Worm (Caenorhabditis elegans) whole organism, L4 larva: Measurements from ENCODE around the gene ZK662.2.

Experiments used
- F10B5.3 ChIP-seq: sonication (generic microtip); optimal IDR thresholded peaks from 2 replicates; lab custom pipeline; 2016; ENCODE audit warnings: mild to moderate bottlenecking, missing genetic modification characterization, missing compliant biosample characterization
- F44E2.7 ChIP-seq: fragments of 200-800 bp; sonication (Bioruptor generic); IDR thresholded peaks from 2 replicates; pipeline ENCODE4 v2.1.2; 2022; ENCODE audit warnings: missing genetic modification characterization, missing compliant biosample characterization
- F49E8.2 ChIP-seq: sonication (generic microtip); optimal IDR thresholded peaks from 2 replicates; lab custom pipeline; 2016; ENCODE audit warnings: missing compliant biosample characterization, mild to moderate bottlenecking, missing genetic modification characterization, borderline replicate concordance
- R02D3.7 ChIP-seq: fragments of 150-350 bp; sonication (generic microtip); optimal IDR thresholded peaks from 3 replicates; lab custom pipeline; 2014; ENCODE audit warnings: missing biosample characterization, missing genetic modification characterization
- T20F7.1 ChIP-seq: fragments of 200-800 bp; sonication (Bioruptor generic); optimal IDR thresholded peaks from 2 replicates; lab custom pipeline; 2018; ENCODE audit warnings: mild to moderate bottlenecking, missing genetic modification characterization, missing compliant biosample characterization
- aha-1 ChIP-seq: fragments of 150-350 bp; peaks from one replicate; lab custom pipeline; 2014; ENCODE audit warnings: missing biosample characterization, missing genetic modification characterization
- ceh-44 ChIP-seq: fragments of 200-800 bp; sonication (Bioruptor generic); IDR thresholded peaks from 2 replicates; pipeline ENCODE4 v1.3.6; 2022; ENCODE audit warnings: missing genetic modification reagents, missing genetic modification characterization, missing compliant biosample characterization
- daf-16 ChIP-seq, 3 experiments: sonication (generic microtip); optimal IDR thresholded peaks; 2 replicates each; lab custom pipeline; 2016 to 2017; ENCODE audit warnings: missing genetic modification characterization in 3 of 3, missing genetic modification reagents in 3 of 3, mild to moderate bottlenecking in 2 of 3, missing compliant biosample characterization in 2 of 3, missing biosample characterization in 1 of 3, moderate library complexity in 1 of 3
- dpl-1 ChIP-seq: fragments of 150-350 bp; optimal IDR thresholded peaks from 2 replicates; lab custom pipeline; 2014; ENCODE audit warnings: missing biosample characterization, missing genetic modification reagents, missing genetic modification characterization
- duxl-1 ChIP-seq: sonication (generic microtip); optimal IDR thresholded peaks from 2 replicates; lab custom pipeline; 2016; ENCODE audit warnings: mild to moderate bottlenecking, missing genetic modification characterization, moderate library complexity, missing compliant biosample characterization; ENCODE audit not compliant: poor library complexity
- dve-1 ChIP-seq: sonication (generic microtip); optimal IDR thresholded peaks from 2 replicates; lab custom pipeline; 2017; ENCODE audit warnings: antibody characterized with exemption, mild to moderate bottlenecking, missing genetic modification characterization, missing compliant biosample characterization; ENCODE audit not compliant: insufficient read depth
- hlh-11 ChIP-seq: fragments of 200-800 bp; sonication (Bioruptor generic); optimal IDR thresholded peaks from 2 replicates; lab custom pipeline; 2018; ENCODE audit warnings: mild to moderate bottlenecking, missing genetic modification characterization, missing compliant biosample characterization
- hlh-30 ChIP-seq: sonication (generic microtip); optimal IDR thresholded peaks from 2 replicates; lab custom pipeline; 2017; ENCODE audit warnings: antibody characterized with exemption, mild to moderate bottlenecking, missing genetic modification characterization, missing compliant biosample characterization; ENCODE audit not compliant: insufficient read depth
- hmg-1.1 ChIP-seq: fragments of 200-800 bp; sonication (Bioruptor generic); IDR thresholded peaks from 2 replicates; pipeline ENCODE4 v1.3.6; 2022; ENCODE audit warnings: missing genetic modification reagents, missing genetic modification characterization, missing compliant biosample characterization
- jun-1 ChIP-seq: fragments of 150-350 bp; optimal IDR thresholded peaks from 2 replicates; lab custom pipeline; 2014; ENCODE audit warnings: missing biosample characterization, missing genetic modification reagents, missing genetic modification characterization
- lim-7 ChIP-seq: fragments of 200-800 bp; sonication (Bioruptor generic); IDR thresholded peaks from 2 replicates; pipeline ENCODE4 v1.3.6; 2022; ENCODE audit warnings: missing genetic modification characterization, missing compliant biosample characterization
- lin-13 ChIP-seq: fragments of 150-350 bp; optimal IDR thresholded peaks from 2 replicates; lab custom pipeline; 2014; ENCODE audit warnings: missing biosample characterization, missing genetic modification reagents, missing genetic modification characterization
- lin-15B ChIP-seq: fragments of 150-350 bp; sonication (generic microtip); optimal IDR thresholded peaks from 3 replicates; lab custom pipeline; 2014; ENCODE audit warnings: missing biosample characterization, missing genetic modification characterization
- lin-39 ChIP-seq: fragments of 150-350 bp; optimal IDR thresholded peaks from 2 replicates; lab custom pipeline; 2014; ENCODE audit warnings: missing biosample characterization, missing genetic modification reagents, missing genetic modification characterization
- madf-5 ChIP-seq, 2 experiments: fragments of 200-800 bp; sonication (Bioruptor generic); IDR thresholded peaks; 2 replicates each; pipeline ENCODE4 v1.3.6; 2022; ENCODE audit warnings: missing compliant biosample characterization in 2 of 2, missing genetic modification characterization in 2 of 2
- madf-9 ChIP-seq: fragments of 200-800 bp; sonication (Bioruptor generic); conservative IDR thresholded peaks from 2 replicates; pipeline ENCODE4 v1.3.6; 2022; ENCODE audit warnings: missing genetic modification reagents, missing genetic modification characterization, missing compliant biosample characterization
- mdl-1 ChIP-seq, 2 experiments: fragments of 150-350 bp in 1 of 2; sonication (generic microtip) in 1 of 2; optimal IDR thresholded peaks; 2 replicates each; lab custom pipeline; 2014 to 2017; ENCODE audit warnings: missing biosample characterization in 2 of 2, missing genetic modification characterization in 2 of 2
- mes-2 ChIP-seq: sonication (generic microtip); optimal IDR thresholded peaks from 2 replicates; lab custom pipeline; 2016; ENCODE audit warnings: missing genotype, mild to moderate bottlenecking, missing genetic modification characterization, missing compliant biosample characterization; ENCODE audit not compliant: poor library complexity, severe bottlenecking
- mxl-3 ChIP-seq: fragments of 200-800 bp; sonication (Bioruptor generic); optimal IDR thresholded peaks from 2 replicates; lab custom pipeline; 2018; ENCODE audit warnings: mild to moderate bottlenecking, missing genetic modification characterization, missing compliant biosample characterization
- nhr-102 ChIP-seq: sonication (generic microtip); optimal IDR thresholded peaks from 2 replicates; lab custom pipeline; 2016; ENCODE audit warnings: mild to moderate bottlenecking, missing genetic modification characterization, moderate library complexity, missing compliant biosample characterization
- nhr-25 ChIP-seq: sonication (generic microtip); optimal IDR thresholded peaks from 2 replicates; lab custom pipeline; 2017; ENCODE audit warnings: missing genetic modification characterization, mild to moderate bottlenecking, missing compliant biosample characterization, antibody characterized with exemption, moderate library complexity, borderline replicate concordance; ENCODE audit not compliant: insufficient read depth
- nhr-28 ChIP-seq: fragments of 150-350 bp; optimal IDR thresholded peaks from 2 replicates; lab custom pipeline; 2014; ENCODE audit warnings: missing biosample characterization, missing genetic modification characterization
- nhr-41 ChIP-seq: fragments of 200-800 bp; sonication (Bioruptor generic); IDR thresholded peaks from 2 replicates; pipeline ENCODE4 v1.3.6; 2022; ENCODE audit warnings: missing genetic modification reagents, missing genetic modification characterization, missing compliant biosample characterization
- nhr-48 ChIP-seq: sonication (generic microtip); optimal IDR thresholded peaks from 2 replicates; lab custom pipeline; 2016; ENCODE audit warnings: mild to moderate bottlenecking, missing genetic modification characterization, missing compliant biosample characterization
- pha-4 ChIP-seq, 2 experiments: fragments of 150-350 bp in 1 of 2; fragments of 200-800 bp in 1 of 2; sonication (Bioruptor generic) in 1 of 2; IDR thresholded peaks in 1 of 2; optimal IDR thresholded peaks in 1 of 2; 2 replicates each; pipeline versions ENCODE4 v1.3.6 to Lab custom; 2014 to 2022; ENCODE audit warnings: missing genetic modification characterization in 2 of 2, missing genetic modification reagents in 2 of 2, missing biosample characterization in 1 of 2, missing compliant biosample characterization in 1 of 2
- rbr-2 ChIP-seq: sonication (generic microtip); optimal IDR thresholded peaks from 2 replicates; lab custom pipeline; 2016; ENCODE audit warnings: missing genotype, missing genetic modification characterization, missing compliant biosample characterization
- snpc-4 ChIP-seq: fragments of 150-350 bp; optimal IDR thresholded peaks from 2 replicates; lab custom pipeline; 2014; ENCODE audit warnings: missing biosample characterization, missing genetic modification characterization
- unc-62 ChIP-seq, 3 experiments: fragments of 150-350 bp in 1 of 3; sonication (generic microtip); optimal IDR thresholded peaks in 2 of 3; peaks in 1 of 3; 1 replicate in 1 of 3; 2 replicates in 2 of 3; lab custom pipeline; 2014 to 2017; ENCODE audit warnings: missing biosample characterization in 3 of 3, missing genetic modification characterization in 3 of 3, missing genetic modification reagents in 3 of 3, missing genotype in 1 of 3

The ZK662.2 gene

ce11 chrX:15718325-15718724 lies 21.8 kb downstream of the ZK662.2 start, which contains the start of gene ZK662.6:
TSS of gene ZK662.6 (plus strand) at chrX:15718625.
- no peak for TF ChIP-seq lim-7
- TF ChIP-seq snpc-4 (tag; lab: Kevin White, UChicago) = no peak
- no peak for TF ChIP-seq F10B5.3 (tag; lab: Kevin White, UChicago)
- TF ChIP-seq dpl-1 (GFP tag; lab: Kevin White, UChicago) = no peak
- TF ChIP-seq unc-62 (GFP tag; optimal IDR thresholded peaks at IDR 0.05 in 1 of 2; lab: Kevin White, UChicago) = peak in 1 of 2 experiments; percentile 47
- no peak for TF ChIP-seq unc-62 (tag; optimal IDR thresholded peaks at IDR 0.05; lab: Kevin White, UChicago)
- no peak for TF ChIP-seq mes-2

ce11 chrX:15721346-15721745 lies 24.8 kb downstream of the ZK662.2 start, which contains the start of gene ZK662.5:
TSS of gene ZK662.5 (plus strand) at chrX:15721646.
- TF ChIP-seq rbr-2 (tag; lab: Kevin White, UChicago) (no peak), pha-4 (GFP tag; IDR thresholded peaks at IDR 0.05; lab: Robert Waterston, UW) (no peak), pha-4 (tag; optimal IDR thresholded peaks at IDR 0.05; lab: Kevin White, UChicago) (no peak), nhr-102 (no peak), madf-5 (GFP tag; IDR thresholded peaks at IDR 0.05; lab: Robert Waterston, UW) (no peak), nhr-25 (tag; lab: Kevin White, UChicago) (no peak), F49E8.2 (tag; lab: Kevin White, UChicago) (no peak), R02D3.7 (tag; lab: Kevin White, UChicago) (no peak)
- TF ChIP-seq, all 104 proteins: peak for 0

- TF ChIP-seq daf-16 (GFP tag; optimal IDR thresholded peaks at IDR 0.05; lab: Kevin White, UChicago) (no peak), daf-16 (tag; optimal IDR thresholded peaks at IDR 0.05; lab: Kevin White, UChicago) (peak; percentile 56), snpc-4 (tag; lab: Kevin White, UChicago) (no peak), lin-39 (tag; lab: Kevin White, UChicago) (no peak), nhr-41 (no peak), F44E2.7 (GFP tag; lab: Robert Waterston, UW) (no peak), T20F7.1 (GFP tag; lab: Kevin White, UChicago) (no peak), hlh-11 (tag; lab: Kevin White, UChicago) (peak; percentile 54), mxl-3 (GFP tag; lab: Kevin White, UChicago) (peak; percentile 29), duxl-1 (tag; lab: Kevin White, UChicago) (peak; percentile 24), ceh-44 (GFP tag; lab: Robert Waterston, UW) (no peak), nhr-102 (no peak), mes-2 (peak; percentile 86), madf-9 (GFP tag; lab: Robert Waterston, UW) (peak; percentile 39; the same call in 1 of the 2 replicates), mdl-1 (tag; optimal IDR thresholded peaks at IDR 0.05; lab: Kevin White, UChicago) (peak in 1 of 2 experiments; percentile 46), nhr-28 (tag; lab: Kevin White, UChicago) (peak; percentile 44), jun-1 (tag; lab: Kevin White, UChicago) (no peak), rbr-2 (tag; lab: Kevin White, UChicago) (peak; percentile 11), lin-13 (peak; percentile 45), lin-15B (peak; percentile 63), aha-1 (tag; lab: Kevin White, UChicago) (peak; percentile 89), nhr-48 (tag; lab: Kevin White, UChicago) (no peak), hlh-30 (tag; lab: Kevin White, UChicago) (peak; percentile 89), dpl-1 (GFP tag; lab: Kevin White, UChicago) (peak; percentile 65), dve-1 (peak; percentile 52), hmg-1.1 (GFP tag; lab: Robert Waterston, UW) (peak; percentile 66)
Measured at ce11 chrX:15724994-15725393, 28.5 kb downstream of the ZK662.2 start.
